Worm (Caenorhabditis elegans) whole organism, late embryonic: ENCODE results near the gene lev-8.

Experiments used
- C08G9.2 ChIP-seq: sonication (generic microtip); optimal IDR thresholded peaks from 2 replicates; lab custom pipeline; 2016; ENCODE audit warnings: mild to moderate bottlenecking, missing genetic modification characterization, moderate library complexity, missing compliant biosample characterization
- C38D4.7 ChIP-seq: fragments of 200-800 bp; sonication (Bioruptor generic); optimal IDR thresholded peaks from 2 replicates; lab custom pipeline; 2018; ENCODE audit warnings: mild to moderate bottlenecking, missing genetic modification characterization, moderate library complexity, missing compliant biosample characterization
- Y22D7AL.16 ChIP-seq: sonication (generic microtip); optimal IDR thresholded peaks from 2 replicates; lab custom pipeline; 2016; ENCODE audit warnings: missing genetic modification characterization, missing compliant biosample characterization
- ceh-30 ChIP-seq: fragments of 150-350 bp; optimal IDR thresholded peaks from 2 replicates; lab custom pipeline; 2014; ENCODE audit warnings: missing biosample characterization, missing genetic modification characterization
- ceh-31 ChIP-seq: sonication (generic microtip); optimal IDR thresholded peaks from 2 replicates; lab custom pipeline; 2016; ENCODE audit warnings: missing genetic modification characterization, missing compliant biosample characterization
- ceh-34 ChIP-seq: sonication (generic microtip); optimal IDR thresholded peaks from 2 replicates; lab custom pipeline; 2016; ENCODE audit warnings: mild to moderate bottlenecking, missing genetic modification characterization, missing compliant biosample characterization
- ceh-6 ChIP-seq: fragments of 200-800 bp; sonication (Bioruptor generic); optimal IDR thresholded peaks from 2 replicates; lab custom pipeline; 2018; ENCODE audit warnings: mild to moderate bottlenecking, missing genetic modification characterization, missing compliant biosample characterization
- ceh-9 ChIP-seq: sonication (generic microtip); optimal IDR thresholded peaks from 2 replicates; lab custom pipeline; 2016; ENCODE audit warnings: mild to moderate bottlenecking, missing genetic modification characterization, inconsistent platforms, missing compliant biosample characterization
- dmd-4 ChIP-seq: sonication (generic microtip); optimal IDR thresholded peaks from 2 replicates; lab custom pipeline; 2016; ENCODE audit warnings: borderline replicate concordance, missing genetic modification characterization, missing compliant biosample characterization
- dve-1 ChIP-seq: sonication (generic microtip); optimal IDR thresholded peaks from 2 replicates; lab custom pipeline; 2017; ENCODE audit warnings: antibody characterized with exemption, mild to moderate bottlenecking, missing genetic modification characterization, missing compliant biosample characterization
- elt-2 ChIP-seq: sonication (generic microtip); optimal IDR thresholded peaks from 2 replicates; lab custom pipeline; 2016; ENCODE audit warnings: missing genetic modification reagents, missing genetic modification characterization, missing compliant biosample characterization
- ets-4 ChIP-seq: sonication (generic microtip); optimal IDR thresholded peaks from 2 replicates; lab custom pipeline; 2016; ENCODE audit warnings: missing genetic modification characterization, missing compliant biosample characterization
- fax-1 ChIP-seq: sonication (generic microtip); optimal IDR thresholded peaks from 2 replicates; lab custom pipeline; 2016; ENCODE audit warnings: missing genotype, missing genetic modification characterization, missing compliant biosample characterization
- fkh-6 ChIP-seq: sonication (generic microtip); optimal IDR thresholded peaks from 2 replicates; lab custom pipeline; 2016; ENCODE audit warnings: missing genetic modification characterization, missing compliant biosample characterization
- hlh-15 ChIP-seq: sonication (generic microtip); optimal IDR thresholded peaks from 2 replicates; lab custom pipeline; 2016; ENCODE audit warnings: missing genetic modification characterization, missing compliant biosample characterization
- hlh-30 ChIP-seq: sonication (generic microtip); optimal IDR thresholded peaks from 2 replicates; lab custom pipeline; 2017; ENCODE audit warnings: antibody characterized with exemption, missing genetic modification characterization, missing compliant biosample characterization; ENCODE audit not compliant: insufficient read depth
- nfya-1 ChIP-seq: sonication (generic microtip); optimal IDR thresholded peaks from 2 replicates; lab custom pipeline; 2017; ENCODE audit warnings: missing genetic modification characterization, mild to moderate bottlenecking, missing compliant biosample characterization, antibody characterized with exemption, moderate library complexity
- nhr-11 ChIP-seq: fragments of 150-350 bp; optimal IDR thresholded peaks from 2 replicates; lab custom pipeline; 2014; ENCODE audit warnings: missing biosample characterization, missing genetic modification characterization
- npax-4 ChIP-seq: sonication (generic microtip); optimal IDR thresholded peaks from 2 replicates; lab custom pipeline; 2016; ENCODE audit warnings: missing genetic modification characterization, missing compliant biosample characterization
- odd-2 ChIP-seq: sonication (generic microtip); optimal IDR thresholded peaks from 2 replicates; lab custom pipeline; 2017; ENCODE audit warnings: antibody characterized with exemption, mild to moderate bottlenecking, missing genetic modification characterization, missing compliant biosample characterization
- pag-3 ChIP-seq: sonication (generic microtip); optimal IDR thresholded peaks from 2 replicates; lab custom pipeline; 2016; ENCODE audit warnings: missing compliant biosample characterization, missing genetic modification characterization, borderline replicate concordance
- pat-9 ChIP-seq: fragments of 200-800 bp; sonication (Bioruptor generic); optimal IDR thresholded peaks from 2 replicates; lab custom pipeline; 2018; ENCODE audit warnings: mild to moderate bottlenecking, missing genetic modification characterization, moderate library complexity, missing compliant biosample characterization
- pha-2 ChIP-seq: sonication (generic microtip); optimal IDR thresholded peaks from 2 replicates; lab custom pipeline; 2017; ENCODE audit warnings: mild to moderate bottlenecking, missing genetic modification characterization, missing compliant biosample characterization
- pha-4 ChIP-seq: fragments of 150-350 bp; optimal IDR thresholded peaks from 2 replicates; lab custom pipeline; 2018; ENCODE audit warnings: missing biosample characterization, missing genetic modification reagents, missing genetic modification characterization
- ref-2 ChIP-seq: sonication (generic microtip); optimal IDR thresholded peaks from 2 replicates; lab custom pipeline; 2016; ENCODE audit warnings: missing genetic modification characterization, missing compliant biosample characterization
- rnt-1 ChIP-seq: sonication (generic microtip); optimal IDR thresholded peaks from 2 replicates; lab custom pipeline; 2016; ENCODE audit warnings: missing genetic modification characterization, missing compliant biosample characterization
- sdc-2 ChIP-seq: sonication (generic microtip); optimal IDR thresholded peaks from 2 replicates; lab custom pipeline; 2016; ENCODE audit warnings: missing genotype, missing genetic modification characterization, missing compliant biosample characterization
- sox-2 ChIP-seq: fragments of 200-800 bp; sonication (Bioruptor generic); IDR thresholded peaks from 2 replicates; pipeline ENCODE4 v1.3.6; 2022; ENCODE audit warnings: missing genetic modification reagents, missing genetic modification characterization, missing compliant biosample characterization
- syd-9 ChIP-seq: sonication (generic microtip); optimal IDR thresholded peaks from 2 replicates; lab custom pipeline; 2016; ENCODE audit warnings: mild to moderate bottlenecking, missing genetic modification characterization, moderate library complexity, missing compliant biosample characterization
- tbx-7 ChIP-seq: sonication (generic microtip); optimal IDR thresholded peaks from 2 replicates; lab custom pipeline; 2016; ENCODE audit warnings: missing genotype, missing genetic modification characterization, missing compliant biosample characterization
- unc-3 ChIP-seq, 2 experiments: fragments of 200-800 bp in 1 of 2; sonication (Bioruptor generic) in 1 of 2; sonication (generic microtip) in 1 of 2; conservative IDR thresholded peaks in 1 of 2; optimal IDR thresholded peaks in 1 of 2; 2 replicates each; pipeline versions ENCODE4 v1.3.6 to Lab custom; 2016 to 2022; ENCODE audit warnings: missing compliant biosample characterization in 2 of 2, missing genetic modification characterization in 2 of 2, missing genetic modification reagents in 1 of 2
- unc-42 ChIP-seq: sonication (generic microtip); optimal IDR thresholded peaks from 2 replicates; lab custom pipeline; 2016; ENCODE audit warnings: missing genotype, missing genetic modification characterization, missing compliant biosample characterization
- unc-86 ChIP-seq: sonication (generic microtip); optimal IDR thresholded peaks from 2 replicates; lab custom pipeline; 2016; ENCODE audit warnings: missing genetic modification characterization, missing compliant biosample characterization
- zip-5 ChIP-seq: sonication (generic microtip); optimal IDR thresholded peaks from 2 replicates; lab custom pipeline; 2016; ENCODE audit warnings: missing genetic modification characterization, missing compliant biosample characterization

The lev-8 gene

ce11 chrX:11585375-11585774 is 24.7 kb downstream of the lev-8 start, which contains the start of gene abts-2:
TSS of gene abts-2 (plus strand) at chrX:11585675.
- TF ChIP-seq ceh-30 (tag; lab: Kevin White, UChicago) (no peak), C38D4.7 (GFP tag; lab: Kevin White, UChicago) (no peak), C08G9.2 (tag; lab: Kevin White, UChicago) (no peak), unc-42 (no peak), pha-4 (no peak), Y22D7AL.16 (tag; lab: Kevin White, UChicago) (no peak), elt-2 (tag; lab: Kevin White, UChicago) (no peak), dve-1 (no peak), ref-2 (tag; lab: Kevin White, UChicago) (no peak), hlh-30 (tag; lab: Kevin White, UChicago) (no peak), npax-4 (tag; lab: Kevin White, UChicago) (no peak), hlh-15 (tag; lab: Kevin White, UChicago) (no peak), odd-2 (tag; lab: Kevin White, UChicago) (no peak), sdc-2 (tag; lab: Kevin White, UChicago) (no peak), unc-3 (GFP tag; conservative IDR thresholded peaks at IDR 0.05; lab: Robert Waterston, UW) (no peak), unc-3 (tag; optimal IDR thresholded peaks at IDR 0.05; lab: Kevin White, UChicago) (no peak), nfya-1 (tag; lab: Kevin White, UChicago) (no peak), pat-9 (no peak), sox-2 (GFP tag; lab: Robert Waterston, UW) (no peak)

ce11 chrX:11585894-11586293 is 25.2 kb downstream of the lev-8 start:
- TF ChIP-seq odd-2 (tag; lab: Kevin White, UChicago) (no peak), npax-4 (tag; lab: Kevin White, UChicago) (no peak), ceh-34 (tag; lab: Kevin White, UChicago) (no peak), ets-4 (tag; lab: Kevin White, UChicago) (no peak), pag-3 (tag; lab: Kevin White, UChicago) (no peak), ceh-9 (no peak), fkh-6 (no peak), unc-86 (tag; lab: Kevin White, UChicago) (no peak), Y22D7AL.16 (tag; lab: Kevin White, UChicago) (no peak), ref-2 (tag; lab: Kevin White, UChicago) (no peak), zip-5 (tag; lab: Kevin White, UChicago) (no peak)

ce11 chrX:11590545-11590944 is 29.8 kb downstream of the lev-8 start:
- TF ChIP-seq sox-2 (GFP tag; lab: Robert Waterston, UW) (no peak), dmd-4 (tag; lab: Kevin White, UChicago) (no peak), ceh-6 (no peak), odd-2 (tag; lab: Kevin White, UChicago) (no peak), syd-9 (no peak), tbx-7 (tag; lab: Kevin White, UChicago) (no peak), pha-2 (no peak)

- TF ChIP-seq ref-2 (tag; lab: Kevin White, UChicago), result no peak
- TF ChIP-seq, all 69 proteins: peak for 0
These were observed 30.9 kb downstream of the lev-8 start, which contains the start of gene F52D10.2 for ce11 chrX:11591620-11592019. TSS of gene F52D10.2 (minus strand) at chrX:11591720.

ce11 chrX:11592539-11592938 is 31.8 kb downstream of the lev-8 start:
- TF ChIP-seq zip-5 (tag; lab: Kevin White, UChicago) (no peak), Y22D7AL.16 (tag; lab: Kevin White, UChicago) (no peak)

ce11 chrX:11596876-11597275 is 36.2 kb downstream of the lev-8 start:
- TF ChIP-seq unc-3 (GFP tag; conservative IDR thresholded peaks at IDR 0.05; lab: Robert Waterston, UW), result no peak
- TF ChIP-seq unc-3 (tag; optimal IDR thresholded peaks at IDR 0.05; lab: Kevin White, UChicago), result no peak
- no peak for TF ChIP-seq rnt-1 (tag; lab: Kevin White, UChicago)
- TF ChIP-seq ceh-31 (tag; lab: Kevin White, UChicago), result no peak
- TF ChIP-seq Y22D7AL.16 (tag; lab: Kevin White, UChicago), result no peak
- no peak for TF ChIP-seq fax-1
- TF ChIP-seq nhr-11 (tag; lab: Kevin White, UChicago), result no peak
